Worm (Caenorhabditis elegans) whole organism, young adult: ENCODE data around the gene mnk-1.

ENCODE experiments used
- F23B12.7 ChIP-seq: sonication (generic microtip); optimal IDR thresholded peaks from 2 replicates; lab custom pipeline; 2017; ENCODE audit warnings: missing genetic modification characterization, mild to moderate bottlenecking, missing compliant biosample characterization, antibody characterized with exemption, moderate library complexity; ENCODE audit not compliant: insufficient read depth
- F55B11.4 ChIP-seq: sonication (generic microtip); optimal IDR thresholded peaks from 2 replicates; lab custom pipeline; 2016; ENCODE audit warnings: missing compliant biosample characterization, missing genetic modification characterization, borderline replicate concordance; ENCODE audit not compliant: insufficient read depth
- Y95B8A.8 ChIP-seq: fragments of 200-800 bp; sonication (Bioruptor generic); IDR thresholded peaks from 2 replicates; pipeline ENCODE4 v1.3.6; 2022; ENCODE audit warnings: missing genetic modification reagents, missing genetic modification characterization, missing compliant biosample characterization
- ZK185.1 ChIP-seq: sonication (generic microtip); optimal IDR thresholded peaks from 2 replicates; lab custom pipeline; 2016; ENCODE audit warnings: mild to moderate bottlenecking, missing genetic modification characterization, missing compliant biosample characterization; ENCODE audit not compliant: poor library complexity, severe bottlenecking
- akir-1 ChIP-seq: fragments of 200-800 bp; sonication (Bioruptor generic); optimal IDR thresholded peaks from 2 replicates; lab custom pipeline; 2018; ENCODE audit warnings: mild to moderate bottlenecking, missing genetic modification characterization, moderate library complexity, missing compliant biosample characterization
- ama-1 ChIP-seq, 3 experiments: fragments of 150-350 bp in 1 of 3; sonication (generic microtip) in 2 of 3; optimal IDR thresholded peaks; 2 replicates each; lab custom pipeline; 2014 to 2018; ENCODE audit warnings: missing biosample characterization in 2 of 3, missing genetic modification characterization in 2 of 3, missing genetic modification reagents in 2 of 3
- aptf-2 ChIP-seq: fragments of 200-800 bp; sonication (Bioruptor generic); conservative IDR thresholded peaks from 2 replicates; pipeline ENCODE4 v1.3.6; 2022; ENCODE audit warnings: missing genetic modification reagents, missing genetic modification characterization, missing compliant biosample characterization
- atf-7 ChIP-seq: sonication (generic microtip); optimal IDR thresholded peaks from 2 replicates; lab custom pipeline; 2017; ENCODE audit warnings: mild to moderate bottlenecking, missing genetic modification characterization, missing compliant biosample characterization
- attf-3 ChIP-seq: fragments of 200-800 bp; sonication (Bioruptor generic); conservative IDR thresholded peaks from 2 replicates; pipeline ENCODE4 v1.3.6; 2022; ENCODE audit warnings: missing genetic modification reagents, missing genetic modification characterization, missing compliant biosample characterization
- cebp-1 ChIP-seq, 2 experiments: fragments of 200-800 bp in 1 of 2; sonication (Bioruptor generic) in 1 of 2; sonication (generic microtip) in 1 of 2; IDR thresholded peaks in 1 of 2; optimal IDR thresholded peaks in 1 of 2; 2 replicates each; pipeline versions ENCODE4 v1.3.6 to Lab custom; 2017 to 2022; ENCODE audit warnings: missing compliant biosample characterization in 2 of 2, missing genetic modification characterization in 2 of 2, mild to moderate bottlenecking in 1 of 2, missing genetic modification reagents in 1 of 2, moderate library complexity in 1 of 2
- ceh-91 ChIP-seq: fragments of 200-800 bp; sonication (Bioruptor generic); IDR thresholded peaks from 2 replicates; pipeline ENCODE4 v1.3.6; 2022; ENCODE audit warnings: missing genetic modification reagents, missing genetic modification characterization, missing compliant biosample characterization
- dox-1 ChIP-seq: fragments of 200-800 bp; sonication (Bioruptor generic); IDR thresholded peaks from 2 replicates; pipeline ENCODE4 v1.3.6; 2022; ENCODE audit warnings: missing genetic modification reagents, missing genetic modification characterization, missing compliant biosample characterization
- him-1 ChIP-seq: sonication (generic microtip); optimal IDR thresholded peaks from 2 replicates; lab custom pipeline; 2016; ENCODE audit warnings: missing genotype, missing genetic modification reagents, missing genetic modification characterization, missing compliant biosample characterization
- hlh-12 ChIP-seq: sonication (generic microtip); optimal IDR thresholded peaks from 2 replicates; lab custom pipeline; 2016; ENCODE audit warnings: missing genetic modification characterization, missing compliant biosample characterization
- hmg-1.2 ChIP-seq: fragments of 200-800 bp; sonication (Bioruptor generic); IDR thresholded peaks from 2 replicates; pipeline ENCODE4 v1.3.6; 2022; ENCODE audit warnings: missing genetic modification reagents, missing genetic modification characterization, missing compliant biosample characterization
- lin-40 ChIP-seq: sonication (generic microtip); optimal IDR thresholded peaks from 2 replicates; lab custom pipeline; 2016; ENCODE audit warnings: missing genetic modification characterization, mild to moderate bottlenecking, missing compliant biosample characterization, missing genotype, missing genetic modification reagents
- mcd-1 ChIP-seq: fragments of 200-800 bp; sonication (Bioruptor generic); IDR thresholded peaks from 2 replicates; pipeline ENCODE4 v1.3.6; 2022; ENCODE audit warnings: missing genetic modification reagents, missing genetic modification characterization, missing compliant biosample characterization
- mel-28 ChIP-seq: sonication (generic microtip); optimal IDR thresholded peaks from 2 replicates; lab custom pipeline; 2016; ENCODE audit warnings: borderline replicate concordance, mild to moderate bottlenecking, missing genetic modification characterization, missing compliant biosample characterization
- nfyb-1 ChIP-seq: fragments of 200-800 bp; sonication (Bioruptor generic); IDR thresholded peaks from 2 replicates; pipeline ENCODE4 v1.3.6; 2022; ENCODE audit warnings: missing genetic modification reagents, missing genetic modification characterization, missing compliant biosample characterization
- nhr-179 ChIP-seq: sonication (generic microtip); optimal IDR thresholded peaks from 2 replicates; lab custom pipeline; 2016; ENCODE audit warnings: mild to moderate bottlenecking, missing genetic modification characterization, missing compliant biosample characterization
- nhr-80 ChIP-seq: sonication (generic microtip); optimal IDR thresholded peaks from 2 replicates; lab custom pipeline; 2016; ENCODE audit warnings: missing genetic modification characterization, missing compliant biosample characterization
- pbrm-1 ChIP-seq: fragments of 200-800 bp; sonication (Bioruptor generic); IDR thresholded peaks from 2 replicates; pipeline ENCODE4 v1.3.6; 2022; ENCODE audit warnings: missing genetic modification reagents, missing genetic modification characterization, missing compliant biosample characterization
- repo-1 ChIP-seq: sonication (generic microtip); optimal IDR thresholded peaks from 2 replicates; lab custom pipeline; 2017; ENCODE audit warnings: mild to moderate bottlenecking, missing genetic modification characterization, missing compliant biosample characterization
- rpc-1 ChIP-seq, 2 experiments: fragments of 150-350 bp in 1 of 2; sonication (generic microtip) in 1 of 2; optimal IDR thresholded peaks; 2 replicates each; lab custom pipeline; 2014 to 2018; ENCODE audit warnings: missing biosample characterization in 1 of 2, missing genetic modification characterization in 1 of 2, missing genetic modification reagents in 1 of 2, missing genotype in 1 of 2
- sea-2 ChIP-seq: fragments of 200-800 bp; sonication (Bioruptor generic); IDR thresholded peaks from 2 replicates; pipeline ENCODE4 v1.3.6; 2022; ENCODE audit warnings: missing genetic modification characterization, missing compliant biosample characterization
- snpc-1.3 ChIP-seq: sonication (generic microtip); optimal IDR thresholded peaks from 2 replicates; lab custom pipeline; 2017; ENCODE audit warnings: missing genetic modification characterization, mild to moderate bottlenecking, missing compliant biosample characterization, antibody characterized with exemption, moderate library complexity, missing genotype, missing genetic modification reagents; ENCODE audit not compliant: insufficient read depth
- unc-130 ChIP-seq: sonication (generic microtip); optimal IDR thresholded peaks from 2 replicates; lab custom pipeline; 2016; ENCODE audit warnings: missing genetic modification reagents, missing genetic modification characterization, missing compliant biosample characterization
- zfh-2 ChIP-seq: fragments of 200-800 bp; sonication (Bioruptor generic); conservative IDR thresholded peaks from 2 replicates; pipeline ENCODE4 v1.3.6; 2022; ENCODE audit warnings: missing genetic modification reagents, missing genetic modification characterization, missing compliant biosample characterization
- ztf-18 ChIP-seq: sonication (generic microtip); optimal IDR thresholded peaks from 2 replicates; lab custom pipeline; 2016; ENCODE audit warnings: missing genotype, mild to moderate bottlenecking, missing genetic modification characterization, missing compliant biosample characterization

Gene mnk-1

DNA sequence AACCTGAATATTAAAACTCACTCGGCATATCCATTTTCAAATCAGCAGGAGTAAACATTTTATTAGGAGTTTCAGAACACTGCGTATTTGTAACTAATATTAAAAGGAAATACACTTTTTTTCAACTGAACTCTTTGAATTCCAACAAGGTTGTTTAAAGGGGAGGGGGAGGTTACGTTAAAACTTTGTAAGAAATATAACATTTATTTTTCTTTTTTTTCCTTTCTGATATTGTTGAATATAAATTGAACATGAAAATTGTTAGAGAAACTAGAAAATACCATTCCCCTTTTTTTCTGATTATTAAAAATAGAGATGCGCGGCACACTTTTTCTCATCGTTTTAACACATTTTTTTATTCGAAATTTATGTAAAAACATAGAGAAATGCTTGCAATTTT, 43.2 kb upstream of the mnk-1 start, which contains the start of gene C14A4.8:
Gene C14A4.8 (minus strand): TSS at position 101 of the 400 bp plus-strand sequence.
- TF ChIP-seq hmg-1.2 (GFP tag; lab: Robert Waterston, UW) (no peak), ZK185.1 (tag; lab: Kevin White, UChicago) (no peak), mel-28 (tag; lab: Kevin White, UChicago) (no peak), F23B12.7 (tag; lab: Kevin White, UChicago) (no peak), ztf-18 (tag; lab: Kevin White, UChicago) (no peak), sea-2 (GFP tag; lab: Robert Waterston, UW) (no peak), nhr-179 (no peak), snpc-1.3 (tag; lab: Kevin White, UChicago) (no peak), attf-3 (no peak)

DNA sequence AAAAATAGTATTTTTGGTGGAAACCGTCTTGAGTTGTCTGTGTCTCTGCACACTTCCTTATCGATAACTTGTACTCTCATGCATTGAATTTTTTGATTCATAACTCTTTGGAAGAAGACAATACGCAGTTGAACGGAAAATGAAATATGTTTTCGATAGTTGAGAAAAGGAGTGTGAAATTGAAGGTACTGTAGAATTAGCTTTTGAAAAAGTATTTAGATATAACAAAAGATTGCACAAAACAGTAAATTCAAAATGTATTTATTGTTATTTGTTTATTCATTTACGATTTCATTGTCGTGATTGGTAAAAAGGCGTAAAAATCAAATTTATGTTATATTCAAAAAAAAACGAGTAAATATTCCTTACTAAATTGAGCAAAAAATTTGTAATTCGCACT, 41.6 kb upstream of the mnk-1 start, which contains the start of gene C14A4.7:
Gene C14A4.7 (minus strand): TSS at position 101 of the 400 bp plus-strand sequence.
- peak; percentile 23 for TF ChIP-seq nhr-80
- TF ChIP-seq cebp-1 (GFP tag; IDR thresholded peaks at IDR 0.05; lab: Robert Waterston, UW): no peak
- no peak for TF ChIP-seq cebp-1 (tag; optimal IDR thresholded peaks at IDR 0.05; lab: Kevin White, UChicago)
- TF ChIP-seq F55B11.4 (tag; lab: Kevin White, UChicago): no peak

DNA sequence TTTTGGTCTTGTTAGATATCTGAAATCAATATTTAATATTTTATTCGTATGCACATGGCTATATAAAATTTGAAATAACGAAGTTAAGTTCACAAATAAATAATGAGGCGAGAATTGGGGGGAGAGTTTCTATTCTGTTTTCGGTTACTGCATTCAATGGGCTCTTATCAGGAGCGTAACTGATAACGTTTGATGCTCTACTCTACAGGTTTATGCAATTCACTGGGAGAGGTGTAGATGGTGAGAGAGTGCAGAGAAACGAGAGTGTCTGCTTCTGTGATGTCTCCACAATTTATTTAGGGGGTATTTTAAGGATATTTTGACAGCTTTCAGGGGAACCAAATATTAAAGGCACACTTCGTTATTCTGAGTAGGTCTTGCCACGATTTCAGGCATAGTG, 39.9 kb upstream of the mnk-1 start, which contains the start of gene C14A4.6:
Gene C14A4.6 (minus strand): TSS at position 19 of the 400 bp plus-strand sequence.
- 0 out of 2 replicates have a peak, but pooled peaks have one; percentile 28 for TF ChIP-seq dox-1
- TF ChIP-seq atf-7: no peak
- peak; percentile 72 for TF ChIP-seq nhr-80

DNA sequence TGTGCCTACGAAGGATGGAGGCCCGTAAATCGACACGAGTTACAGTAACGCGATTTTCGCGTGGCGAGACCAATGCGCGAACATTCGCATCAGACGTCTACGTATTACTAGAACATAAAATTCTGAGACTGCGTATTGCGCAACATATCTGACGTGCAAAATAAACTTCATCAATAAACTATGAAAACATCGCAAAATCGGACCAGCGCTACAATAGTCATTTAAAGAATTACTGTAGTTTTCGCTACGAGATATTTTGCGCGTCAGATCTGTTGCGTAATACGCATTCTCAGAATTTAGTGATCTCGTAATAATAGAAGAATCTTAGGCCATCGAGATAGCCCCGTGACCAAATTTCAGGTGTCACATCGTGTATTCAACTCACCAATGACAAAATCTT, 39.5 kb upstream of the mnk-1 start:
- TF ChIP-seq nfyb-1 (no peak), unc-130 (GFP tag; lab: Kevin White, UChicago) (no peak), dox-1 (no peak)

DNA sequence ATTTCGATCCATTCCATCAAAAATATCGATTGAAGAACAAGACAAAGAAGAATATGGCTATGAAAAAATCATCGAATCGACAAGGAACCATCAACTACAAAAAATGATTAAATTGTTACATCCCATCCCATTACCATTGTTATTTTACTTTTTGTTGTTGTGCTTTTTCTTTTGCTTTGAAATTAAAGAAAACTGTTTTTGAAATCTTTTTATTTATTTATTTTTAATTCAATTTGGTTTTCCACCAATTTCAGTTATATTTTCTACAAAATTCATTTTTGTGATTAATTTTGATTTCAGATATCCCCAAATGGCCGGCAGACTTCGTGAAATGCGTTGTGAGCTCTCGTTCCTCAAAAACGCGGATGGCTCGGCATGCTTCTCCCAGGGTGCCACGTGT, 37.6 kb upstream of the mnk-1 start, which contains the start of gene crn-5:
Gene crn-5 (plus strand): TSS at position 301 of the 400 bp plus-strand sequence.
- TF ChIP-seq hlh-12 (tag; lab: Kevin White, UChicago): no peak
- no peak for TF ChIP-seq repo-1 (tag; lab: Kevin White, UChicago)
- TF ChIP-seq lin-40: no peak
- TF ChIP-seq Y95B8A.8 (GFP tag; lab: Robert Waterston, UW): no peak
- no peak for TF ChIP-seq aptf-2
- TF ChIP-seq unc-130 (GFP tag; lab: Kevin White, UChicago): no peak
- TF ChIP-seq rpc-1 (optimal IDR thresholded peaks at IDR 0.05; lab: Kevin White, UChicago): no peak
- no peak for TF ChIP-seq rpc-1 (tag; optimal IDR thresholded peaks at IDR 0.05; lab: Kevin White, UChicago)
- no peak for TF ChIP-seq mcd-1 (GFP tag; lab: Robert Waterston, UW)
- no peak for TF ChIP-seq akir-1 (GFP tag; lab: Kevin White, UChicago)
- no peak for TF ChIP-seq him-1 (tag; lab: Kevin White, UChicago)
- no peak for TF ChIP-seq pbrm-1 (GFP tag; lab: Robert Waterston, UW)
- no peak for TF ChIP-seq ceh-91 (GFP tag; lab: Robert Waterston, UW)
- no peak for TF ChIP-seq ama-1 (optimal IDR thresholded peaks at IDR 0.05; lab: Kevin White, UChicago)
- no peak for TF ChIP-seq ama-1 (GFP tag; optimal IDR thresholded peaks at IDR 0.05; lab: Kevin White, UChicago)
- TF ChIP-seq F23B12.7 (tag; lab: Kevin White, UChicago): no peak
- TF ChIP-seq zfh-2 (GFP tag; lab: Robert Waterston, UW): no peak
- TF ChIP-seq nhr-179: no peak
